Worm (Caenorhabditis elegans) whole organism, L1 larva: ENCODE measurements around the gene spp-1.

Source experiments
- C34B4.2 ChIP-seq: sonication (generic microtip); optimal IDR thresholded peaks from 2 replicates; lab custom pipeline; 2017; ENCODE audit warnings: mild to moderate bottlenecking, missing genetic modification characterization, missing compliant biosample characterization
- F16B12.6 ChIP-seq: fragments of 150-350 bp; optimal IDR thresholded peaks from 2 replicates; lab custom pipeline; 2014; ENCODE audit warnings: missing biosample characterization, missing genetic modification characterization
- alr-1 ChIP-seq: fragments of 200-800 bp; sonication (Bioruptor generic); optimal IDR thresholded peaks from 2 replicates; lab custom pipeline; 2018; ENCODE audit warnings: borderline replicate concordance, mild to moderate bottlenecking, missing genetic modification characterization, missing compliant biosample characterization
- aly-2 ChIP-seq: fragments of 150-350 bp; optimal IDR thresholded peaks from 2 replicates; lab custom pipeline; 2014; ENCODE audit warnings: missing biosample characterization, missing genetic modification characterization
- ama-1 ChIP-seq: fragments of 150-350 bp; optimal IDR thresholded peaks from 2 replicates; lab custom pipeline; 2014
- blmp-1 ChIP-seq: fragments of 150-350 bp; optimal IDR thresholded peaks from 2 replicates; lab custom pipeline; 2014; ENCODE audit warnings: missing biosample characterization, missing genetic modification characterization
- ceh-8 ChIP-seq: fragments of 200-800 bp; sonication (Bioruptor generic); optimal IDR thresholded peaks from 2 replicates; lab custom pipeline; 2018; ENCODE audit warnings: mild to moderate bottlenecking, missing genetic modification characterization, moderate library complexity, missing compliant biosample characterization
- ceh-82 ChIP-seq, 3 experiments: fragments of 150-350 bp in 1 of 3; sonication (generic microtip) in 2 of 3; optimal IDR thresholded peaks; 2 replicates each; lab custom pipeline; 2014 to 2017; ENCODE audit warnings: missing biosample characterization in 3 of 3, missing genetic modification characterization in 3 of 3
- ces-1 ChIP-seq: fragments of 150-350 bp; optimal IDR thresholded peaks from 2 replicates; lab custom pipeline; 2014; ENCODE audit warnings: missing biosample characterization, missing genetic modification reagents, missing genetic modification characterization
- dsc-1 ChIP-seq: sonication (generic microtip); optimal IDR thresholded peaks from 2 replicates; lab custom pipeline; 2016; ENCODE audit warnings: mild to moderate bottlenecking, missing genetic modification characterization, missing compliant biosample characterization
- efl-1 ChIP-seq, 4 experiments: fragments of 150-350 bp; optimal IDR thresholded peaks in 3 of 4; peaks in 1 of 4; 1 replicate in 1 of 4; 2 replicates in 3 of 4; lab custom pipeline; 2014; ENCODE audit warnings: missing biosample characterization in 2 of 4, missing genetic modification characterization in 2 of 4, missing genetic modification reagents in 2 of 4
- egl-27 ChIP-seq, 2 experiments: fragments of 150-350 bp in 1 of 2; sonication (generic microtip); optimal IDR thresholded peaks; 3 replicates each; lab custom pipeline; 2017 to 2018; ENCODE audit warnings: missing biosample characterization in 2 of 2, missing genetic modification characterization in 2 of 2, missing genetic modification reagents in 2 of 2
- elt-3 ChIP-seq, 6 experiments: fragments of 150-350 bp in 1 of 6; sonication (generic microtip); optimal IDR thresholded peaks; 2 replicates each; lab custom pipeline; 2017 to 2018; ENCODE audit warnings: missing biosample characterization in 6 of 6, missing genetic modification characterization in 6 of 6, inconsistent platforms in 1 of 6
- fkh-4 ChIP-seq: sonication (generic microtip); optimal IDR thresholded peaks from 2 replicates; lab custom pipeline; 2016; ENCODE audit warnings: missing compliant biosample characterization, missing genetic modification characterization, borderline replicate concordance
- fos-1 ChIP-seq: fragments of 150-350 bp; optimal IDR thresholded peaks from 2 replicates; lab custom pipeline; 2014; ENCODE audit warnings: missing biosample characterization, missing genetic modification characterization
- hlh-4 ChIP-seq: sonication (generic microtip); optimal IDR thresholded peaks from 2 replicates; lab custom pipeline; 2016; ENCODE audit warnings: mild to moderate bottlenecking, missing genetic modification characterization, missing compliant biosample characterization
- irx-1 ChIP-seq: sonication (generic microtip); optimal IDR thresholded peaks from 2 replicates; lab custom pipeline; 2016; ENCODE audit warnings: missing genetic modification characterization, missing compliant biosample characterization
- isw-1 ChIP-seq: fragments of 200-800 bp; sonication (Bioruptor generic); IDR thresholded peaks from 2 replicates; pipeline ENCODE4 v1.3.6; 2022; ENCODE audit warnings: missing genetic modification characterization, missing compliant biosample characterization
- jun-1 ChIP-seq: fragments of 150-350 bp; optimal IDR thresholded peaks from 2 replicates; lab custom pipeline; 2014; ENCODE audit warnings: missing biosample characterization, missing genetic modification reagents, missing genetic modification characterization
- lin-13 ChIP-seq: fragments of 150-350 bp; optimal IDR thresholded peaks from 2 replicates; lab custom pipeline; 2014; ENCODE audit warnings: missing biosample characterization, missing genetic modification reagents, missing genetic modification characterization
- lin-14 ChIP-seq: fragments of 200-800 bp; sonication (Bioruptor generic); optimal IDR thresholded peaks from 2 replicates; lab custom pipeline; 2018; ENCODE audit warnings: mild to moderate bottlenecking, missing genetic modification characterization, moderate library complexity, missing compliant biosample characterization
- lin-35 ChIP-seq, 2 experiments: fragments of 150-350 bp; optimal IDR thresholded peaks; 2 replicates each; lab custom pipeline; 2014; ENCODE audit warnings: missing biosample characterization in 2 of 2, missing genetic modification characterization in 2 of 2, missing genetic modification reagents in 2 of 2
- lin-39 ChIP-seq: fragments of 150-350 bp; optimal IDR thresholded peaks from 2 replicates; lab custom pipeline; 2014; ENCODE audit warnings: missing biosample characterization, missing genetic modification reagents, missing genetic modification characterization
- lsy-2 ChIP-seq, 2 experiments: fragments of 150-350 bp; optimal IDR thresholded peaks; 2 replicates each; lab custom pipeline; 2014; ENCODE audit warnings: missing biosample characterization in 2 of 2, missing genetic modification characterization in 2 of 2
- mab-9 ChIP-seq: fragments of 200-800 bp; sonication (Bioruptor generic); IDR thresholded peaks from 2 replicates; pipeline ENCODE4 v1.3.6; 2022; ENCODE audit warnings: missing genetic modification reagents, missing genetic modification characterization, missing compliant biosample characterization
- mdl-1 ChIP-seq, 2 experiments: fragments of 150-350 bp; optimal IDR thresholded peaks; 2 replicates each; lab custom pipeline; 2014 to 2017; ENCODE audit warnings: missing biosample characterization in 2 of 2, missing genetic modification characterization in 2 of 2, inconsistent platforms in 1 of 2
- mef-2 ChIP-seq: fragments of 150-350 bp; optimal IDR thresholded peaks from 2 replicates; lab custom pipeline; 2014; ENCODE audit warnings: missing biosample characterization, missing genetic modification characterization
- mep-1 ChIP-seq: fragments of 150-350 bp; optimal IDR thresholded peaks from 2 replicates; lab custom pipeline; 2014; ENCODE audit warnings: missing biosample characterization, missing genetic modification characterization
- nhr-11 ChIP-seq: fragments of 150-350 bp; optimal IDR thresholded peaks from 2 replicates; lab custom pipeline; 2014; ENCODE audit warnings: missing biosample characterization, missing genetic modification characterization
- nhr-20 ChIP-seq: sonication (generic microtip); optimal IDR thresholded peaks from 2 replicates; lab custom pipeline; 2016; ENCODE audit warnings: mild to moderate bottlenecking, missing genetic modification characterization, missing compliant biosample characterization
- nhr-28 ChIP-seq: fragments of 150-350 bp; optimal IDR thresholded peaks from 2 replicates; lab custom pipeline; 2014; ENCODE audit warnings: missing biosample characterization, missing genetic modification characterization
- nhr-47 ChIP-seq: sonication (generic microtip); optimal IDR thresholded peaks from 2 replicates; lab custom pipeline; 2016; ENCODE audit warnings: mild to moderate bottlenecking, missing genetic modification characterization, moderate library complexity, missing compliant biosample characterization
- nhr-76 ChIP-seq: sonication (generic microtip); optimal IDR thresholded peaks from 2 replicates; lab custom pipeline; 2017; ENCODE audit warnings: missing biosample characterization, missing genetic modification characterization
- nhr-84 ChIP-seq: sonication (generic microtip); optimal IDR thresholded peaks from 2 replicates; lab custom pipeline; 2017; ENCODE audit warnings: missing biosample characterization, missing genetic modification characterization
- nhr-85 ChIP-seq: sonication (generic microtip); peaks from one replicate; lab custom pipeline; 2016; ENCODE audit warnings: missing genetic modification characterization, inconsistent platforms, missing compliant biosample characterization
- nhr-90 ChIP-seq: sonication (generic microtip); optimal IDR thresholded peaks from 2 replicates; lab custom pipeline; 2016; ENCODE audit warnings: mild to moderate bottlenecking, missing genetic modification characterization, missing compliant biosample characterization; ENCODE audit not compliant: poor library complexity
- rnt-1 ChIP-seq: sonication (generic microtip); optimal IDR thresholded peaks from 2 replicates; lab custom pipeline; 2016; ENCODE audit warnings: mild to moderate bottlenecking, missing genetic modification characterization, moderate library complexity, missing compliant biosample characterization
- skn-1 ChIP-seq: fragments of 150-350 bp; optimal IDR thresholded peaks from 2 replicates; lab custom pipeline; 2014; ENCODE audit warnings: missing biosample characterization, missing genetic modification characterization
- snpc-4 ChIP-seq: fragments of 150-350 bp; optimal IDR thresholded peaks from 2 replicates; lab custom pipeline; 2014; ENCODE audit warnings: missing biosample characterization, missing genetic modification characterization
- snu-23 ChIP-seq: sonication (generic microtip); optimal IDR thresholded peaks from 2 replicates; lab custom pipeline; 2016; ENCODE audit warnings: missing genetic modification characterization, missing compliant biosample characterization
- sox-4 ChIP-seq: sonication (generic microtip); optimal IDR thresholded peaks from 2 replicates; lab custom pipeline; 2016; ENCODE audit warnings: missing genetic modification characterization, missing compliant biosample characterization
- sptf-1 ChIP-seq: fragments of 150-350 bp; optimal IDR thresholded peaks from 2 replicates; lab custom pipeline; 2014; ENCODE audit warnings: missing biosample characterization, missing genetic modification characterization
- tbx-2 ChIP-seq: sonication (generic microtip); optimal IDR thresholded peaks from 2 replicates; lab custom pipeline; 2016; ENCODE audit warnings: missing genetic modification characterization, missing compliant biosample characterization
- unc-130 ChIP-seq: fragments of 150-350 bp; optimal IDR thresholded peaks from 2 replicates; lab custom pipeline; 2017; ENCODE audit warnings: missing biosample characterization, missing genetic modification characterization, inconsistent platforms
- unc-62 ChIP-seq: fragments of 150-350 bp; optimal IDR thresholded peaks from 2 replicates; lab custom pipeline; 2014; ENCODE audit warnings: missing biosample characterization, missing genetic modification reagents, missing genetic modification characterization
- vab-15 ChIP-seq: sonication (generic microtip); optimal IDR thresholded peaks from 2 replicates; lab custom pipeline; 2017; ENCODE audit warnings: missing genotype, mild to moderate bottlenecking, missing genetic modification characterization, missing compliant biosample characterization
- xbp-1 ChIP-seq: sonication (generic microtip); optimal IDR thresholded peaks from 2 replicates; lab custom pipeline; 2016; ENCODE audit warnings: missing genetic modification characterization, missing compliant biosample characterization
- zag-1 ChIP-seq: fragments of 150-350 bp; optimal IDR thresholded peaks from 2 replicates; lab custom pipeline; 2014; ENCODE audit warnings: missing biosample characterization, missing genetic modification characterization
- ztf-11 ChIP-seq, 2 experiments: sonication (generic microtip); optimal IDR thresholded peaks; 2 replicates each; lab custom pipeline; 2016 to 2017; ENCODE audit warnings: missing genetic modification characterization in 2 of 2, missing biosample characterization in 1 of 2, missing compliant biosample characterization in 1 of 2
- ztf-4 ChIP-seq: fragments of 150-350 bp; optimal IDR thresholded peaks from 2 replicates; lab custom pipeline; 2014; ENCODE audit warnings: missing biosample characterization, missing genetic modification characterization

Gene spp-1

DNA sequence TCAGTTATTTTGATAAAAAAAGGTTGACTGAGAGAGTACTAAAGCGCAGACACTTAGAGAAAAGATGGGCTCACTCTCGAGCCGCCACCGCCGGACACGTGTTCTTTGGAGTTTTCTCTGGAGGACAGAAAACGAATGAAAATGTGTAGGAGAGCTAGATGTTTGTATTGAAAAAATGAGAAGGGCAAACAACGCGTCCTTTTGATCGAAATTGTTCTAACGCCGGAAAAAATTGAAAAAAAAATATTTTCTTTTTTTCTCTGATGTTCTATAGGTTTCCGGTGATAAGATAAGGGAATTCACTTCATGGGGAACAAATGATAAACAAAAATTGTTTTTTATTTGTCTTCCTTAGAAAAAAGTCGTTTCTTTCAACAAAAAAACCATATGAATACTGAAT is 25.7 kb downstream of the spp-1 start:
- TF ChIP-seq ces-1 (GFP tag; lab: Kevin White, UChicago) (no peak), nhr-47 (tag; lab: Kevin White, UChicago) (no peak), skn-1 (no peak), dsc-1 (tag; lab: Kevin White, UChicago) (no peak), nhr-84 (tag; lab: Kevin White, UChicago) (no peak), ama-1 (lab: Kevin White, UChicago) (no peak), ceh-8 (GFP tag; lab: Kevin White, UChicago) (no peak), ztf-11 (tag; optimal IDR thresholded peaks at IDR 0.05; lab: Kevin White, UChicago) (no peak), lsy-2 (tag; optimal IDR thresholded peaks at IDR 0.05; lab: Kevin White, UChicago) (peak in 1 of 2 experiments; percentile 6), tbx-2 (tag; lab: Kevin White, UChicago) (no peak), hlh-4 (tag; lab: Kevin White, UChicago) (no peak), F16B12.6 (tag; lab: Kevin White, UChicago) (no peak), sox-4 (tag; lab: Kevin White, UChicago) (no peak), blmp-1 (peak; percentile 7), C34B4.2 (tag; lab: Kevin White, UChicago) (no peak), mdl-1 (tag; optimal IDR thresholded peaks at IDR 0.05; lab: Kevin White, UChicago) (peak in 1 of 2 experiments; percentile 38), fkh-4 (tag; lab: Kevin White, UChicago) (no peak), rnt-1 (peak; percentile 19), isw-1 (GFP tag; lab: Robert Waterston, UW) (no peak), mab-9 (GFP tag; lab: Robert Waterston, UW) (no peak), irx-1 (no peak), lin-14 (peak; percentile 56), mef-2 (tag; lab: Kevin White, UChicago) (no peak), efl-1 (optimal IDR thresholded peaks at IDR 0.05; lab: Kevin White, UChicago) (no peak), efl-1 (GFP tag; optimal IDR thresholded peaks at IDR 0.05 in 1 of 2; lab: Kevin White, UChicago) (peak in 1 of 2 experiments; percentile 10), aly-2 (tag; lab: Kevin White, UChicago) (no peak), lin-35 (GFP tag; optimal IDR thresholded peaks at IDR 0.05; lab: Kevin White, UChicago) (peak in 1 of 2 experiments; percentile 6), lin-39 (tag; lab: Kevin White, UChicago) (no peak), sptf-1 (tag; lab: Kevin White, UChicago) (no peak), jun-1 (tag; lab: Kevin White, UChicago) (no peak), elt-3 (tag; optimal IDR thresholded peaks at IDR 0.05; lab: Kevin White, UChicago) (peak in 2 of 6 experiments; percentile 34 to 82), ceh-82 (tag; optimal IDR thresholded peaks at IDR 0.05; lab: Kevin White, UChicago) (no peak), fos-1 (tag; lab: Kevin White, UChicago) (no peak), unc-62 (no peak), nhr-90 (tag; lab: Kevin White, UChicago) (no peak)

DNA sequence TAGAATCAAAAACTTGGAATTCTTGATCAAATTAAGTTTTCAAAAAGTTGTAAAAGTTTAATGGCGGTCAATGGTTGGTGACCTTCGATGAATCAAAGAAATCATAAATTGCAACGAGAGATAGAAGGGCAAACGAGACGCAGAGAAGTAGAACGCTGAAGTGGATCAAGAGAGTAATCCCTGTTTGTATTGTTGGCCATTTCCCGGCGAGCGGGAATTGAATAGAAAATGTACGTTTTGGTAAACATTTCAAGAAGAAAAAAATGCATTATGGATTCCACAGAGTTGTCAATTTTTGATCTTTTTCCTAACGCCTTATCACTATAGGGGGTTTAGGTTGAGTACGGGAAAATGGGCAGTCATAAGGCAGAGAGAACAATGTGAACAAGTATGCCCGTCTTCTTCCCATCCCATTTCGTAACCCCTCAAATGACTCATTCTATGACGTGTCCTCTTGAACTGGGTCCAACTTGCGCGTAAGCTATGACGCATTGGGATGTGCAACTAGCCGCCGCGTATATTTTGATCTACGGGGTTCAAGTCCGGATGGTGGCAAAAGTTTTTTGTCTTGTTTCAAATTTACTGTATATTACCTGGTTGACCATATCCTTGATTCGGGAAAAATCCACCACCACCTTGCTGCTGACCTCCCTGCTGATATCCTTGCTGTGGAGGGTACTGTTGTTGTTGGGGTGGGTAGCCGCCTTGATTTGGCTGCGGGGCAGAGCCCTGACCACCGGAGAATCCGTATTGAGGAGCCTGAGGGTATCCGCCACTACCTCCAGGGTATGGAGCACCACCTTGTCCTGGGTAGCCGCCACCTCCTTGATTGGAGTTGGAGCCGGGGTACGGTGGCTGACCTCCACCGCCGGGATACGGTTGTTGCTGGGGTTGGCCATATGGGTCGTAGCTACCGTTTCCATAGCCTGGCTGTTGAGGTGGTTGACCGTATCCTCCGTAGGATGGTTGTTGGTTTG is 26.6 kb downstream of the spp-1 start:
- TF ChIP-seq alr-1 (tag; lab: Kevin White, UChicago) (no peak), ama-1 (lab: Kevin White, UChicago) (no peak), jun-1 (tag; lab: Kevin White, UChicago) (no peak), snu-23 (GFP tag; lab: Kevin White, UChicago) (peak; percentile 35), blmp-1 (peak; percentile 41), snpc-4 (no peak), xbp-1 (tag; lab: Kevin White, UChicago) (no peak), nhr-11 (no peak), mab-9 (GFP tag; lab: Robert Waterston, UW) (no peak), sox-4 (tag; lab: Kevin White, UChicago) (no peak), vab-15 (tag; lab: Kevin White, UChicago) (no peak), nhr-28 (tag; lab: Kevin White, UChicago) (no peak), nhr-20 (peak; percentile 10), nhr-85 (tag; lab: Kevin White, UChicago) (peak; percentile 69), mep-1 (tag; lab: Kevin White, UChicago) (peak; percentile 31), egl-27 (tag; optimal IDR thresholded peaks at IDR 0.05; lab: Kevin White, UChicago) (peak in 1 of 2 experiments; percentile 35), lin-13 (no peak), nhr-90 (tag; lab: Kevin White, UChicago) (no peak), ztf-4 (tag; lab: Kevin White, UChicago) (no peak), nhr-76 (tag; lab: Kevin White, UChicago) (no peak), zag-1 (tag; lab: Kevin White, UChicago) (no peak), efl-1 (optimal IDR thresholded peaks at IDR 0.05; lab: Kevin White, UChicago) (peak in 1 of 2 experiments; percentile 15), efl-1 (GFP tag; optimal IDR thresholded peaks at IDR 0.05 in 1 of 2; lab: Kevin White, UChicago) (no peak), unc-130 (no peak)
